Worm (Caenorhabditis elegans) whole organism, mixed stage, embryonic: Measurements from ENCODE around the gene C18A3.10.

Experiments used
- bed-3 ChIP-seq: fragments of 200-800 bp; sonication (Bioruptor generic); optimal IDR thresholded peaks from 3 replicates; lab custom pipeline; 2018; ENCODE audit warnings: mild to moderate bottlenecking, missing genetic modification characterization, moderate library complexity, missing compliant biosample characterization
- ham-2 ChIP-seq: fragments of 200-800 bp; sonication (Bioruptor generic); optimal IDR thresholded peaks from 2 replicates; lab custom pipeline; 2018; ENCODE audit warnings: mild to moderate bottlenecking, missing genetic modification characterization, missing compliant biosample characterization
- lsy-2 ChIP-seq: fragments of 150-350 bp; optimal IDR thresholded peaks from 2 replicates; lab custom pipeline; 2014; ENCODE audit warnings: missing biosample characterization, missing genetic modification characterization
- mep-1 ChIP-seq: fragments of 150-350 bp; optimal IDR thresholded peaks from 2 replicates; lab custom pipeline; 2017; ENCODE audit warnings: missing biosample characterization, missing genetic modification reagents, missing genetic modification characterization, inconsistent platforms
- nhr-12 ChIP-seq: fragments of 150-350 bp; optimal IDR thresholded peaks from 2 replicates; lab custom pipeline; 2014; ENCODE audit warnings: missing biosample characterization, missing genetic modification characterization
- pha-4 ChIP-seq: fragments of 150-350 bp; optimal IDR thresholded peaks from 2 replicates; lab custom pipeline; 2018; ENCODE audit warnings: missing biosample characterization, missing genetic modification reagents, missing genetic modification characterization
- snpc-4 ChIP-seq: fragments of 150-350 bp; optimal IDR thresholded peaks from 2 replicates; lab custom pipeline; 2014; ENCODE audit warnings: missing biosample characterization, missing genetic modification characterization

DNA sequence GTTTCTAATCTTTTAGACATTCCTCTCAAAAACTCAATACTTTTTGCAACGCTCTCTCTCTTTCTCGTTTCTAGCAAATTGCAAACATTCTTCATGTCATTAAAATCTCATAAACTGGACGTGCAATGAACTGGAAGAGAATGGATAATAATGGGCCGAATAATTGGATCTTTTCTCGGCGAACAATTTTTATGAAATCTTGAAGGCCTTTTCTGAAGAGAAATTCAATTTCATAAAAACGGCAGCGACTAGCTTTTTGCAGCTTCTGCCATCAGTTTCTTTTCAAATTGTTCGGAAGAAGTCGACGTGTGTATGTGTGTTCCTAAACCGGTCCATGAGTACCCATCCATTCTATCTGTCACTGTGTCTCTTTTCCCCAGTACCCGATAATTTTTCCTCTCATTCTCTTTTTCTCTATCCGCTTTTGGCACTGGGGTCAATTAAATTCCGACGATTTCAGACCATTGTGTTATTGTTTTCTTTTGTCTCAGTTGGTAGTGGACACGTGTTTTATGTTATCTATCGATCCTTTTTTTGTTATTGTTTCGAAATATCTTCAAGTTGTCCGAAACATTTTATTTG, 12.9 kb downstream of the C18A3.10 start:
- no peak for TF ChIP-seq bed-3 (GFP tag; lab: Kevin White, UChicago)
- TF ChIP-seq lsy-2 (tag; lab: Kevin White, UChicago) = no peak
- TF ChIP-seq pha-4 = no peak
- TF ChIP-seq nhr-12 (tag; lab: Kevin White, UChicago) = no peak
- no peak for TF ChIP-seq snpc-4 (tag; lab: Kevin White, UChicago)
- TF ChIP-seq ham-2 = no peak
- TF ChIP-seq mep-1 (tag; lab: Kevin White, UChicago) = no peak
